Worm (Caenorhabditis elegans) whole organism, early embryonic: ENCODE measurements around the gene lgc-11.

Experiments used
- B0310.2 ChIP-seq: sonication (generic microtip); optimal IDR thresholded peaks from 2 replicates; lab custom pipeline; 2016; ENCODE audit warnings: mild to moderate bottlenecking, missing genetic modification characterization, missing compliant biosample characterization
- F13C5.2 ChIP-seq: sonication (generic microtip); optimal IDR thresholded peaks from 2 replicates; lab custom pipeline; 2017; ENCODE audit warnings: mild to moderate bottlenecking, missing genetic modification characterization, inconsistent platforms, missing compliant biosample characterization
- aly-1 ChIP-seq: sonication (generic microtip); optimal IDR thresholded peaks from 2 replicates; lab custom pipeline; 2016; ENCODE audit warnings: missing genetic modification characterization, missing compliant biosample characterization
- ama-1 ChIP-seq: fragments of 150-350 bp; optimal IDR thresholded peaks from 2 replicates; lab custom pipeline; 2014
- ceh-13 ChIP-seq: fragments of 200-800 bp; sonication (Bioruptor generic); optimal IDR thresholded peaks from 2 replicates; lab custom pipeline; 2018; ENCODE audit warnings: mild to moderate bottlenecking, missing genetic modification characterization, missing compliant biosample characterization
- ceh-36 ChIP-seq: sonication (generic microtip); optimal IDR thresholded peaks from 2 replicates; lab custom pipeline; 2016; ENCODE audit warnings: missing genetic modification characterization, inconsistent platforms, missing compliant biosample characterization
- ets-7 ChIP-seq: sonication (generic microtip); optimal IDR thresholded peaks from 2 replicates; lab custom pipeline; 2016; ENCODE audit warnings: missing genotype, missing genetic modification characterization, missing compliant biosample characterization
- flt-1 ChIP-seq: fragments of 200-800 bp; sonication (Bioruptor generic); IDR thresholded peaks from 2 replicates; pipeline ENCODE4 v1.3.6; 2022; ENCODE audit warnings: missing genetic modification characterization, missing compliant biosample characterization
- hmbx-1 ChIP-seq: sonication (generic microtip); optimal IDR thresholded peaks from 2 replicates; lab custom pipeline; 2016; ENCODE audit warnings: mild to moderate bottlenecking, missing genetic modification characterization, missing compliant biosample characterization
- hmg-4 ChIP-seq: fragments of 200-800 bp; sonication (Bioruptor generic); optimal IDR thresholded peaks from 2 replicates; lab custom pipeline; 2018; ENCODE audit warnings: mild to moderate bottlenecking, missing genetic modification characterization, missing compliant biosample characterization
- hnd-1 ChIP-seq: sonication (generic microtip); optimal IDR thresholded peaks from 2 replicates; lab custom pipeline; 2016; ENCODE audit warnings: missing genetic modification characterization, missing compliant biosample characterization
- pes-1 ChIP-seq: fragments of 200-800 bp; sonication (Bioruptor generic); IDR thresholded peaks from 2 replicates; pipeline ENCODE4 v1.3.6; 2022; ENCODE audit warnings: missing genetic modification reagents, missing genetic modification characterization, missing compliant biosample characterization
- scrt-1 ChIP-seq: fragments of 200-800 bp; sonication (Bioruptor generic); IDR thresholded peaks from 2 replicates; pipeline ENCODE4 v1.3.6; 2022; ENCODE audit warnings: missing genetic modification characterization, missing compliant biosample characterization
- sea-1 ChIP-seq: fragments of 200-800 bp; sonication (Bioruptor generic); conservative IDR thresholded peaks from 2 replicates; pipeline ENCODE4 v1.3.6; 2022; ENCODE audit warnings: missing genetic modification characterization, missing compliant biosample characterization
- tbx-11 ChIP-seq: fragments of 200-800 bp; sonication (Bioruptor generic); IDR thresholded peaks from 2 replicates; pipeline ENCODE4 v1.3.6; 2022; ENCODE audit warnings: missing genetic modification characterization, missing compliant biosample characterization
- tbx-37 ChIP-seq: fragments of 200-800 bp; sonication (Bioruptor generic); conservative IDR thresholded peaks from 2 replicates; pipeline ENCODE4 v1.3.6; 2022; ENCODE audit warnings: missing genetic modification reagents, missing genetic modification characterization, missing compliant biosample characterization
- tra-4 ChIP-seq: sonication (generic microtip); optimal IDR thresholded peaks from 2 replicates; lab custom pipeline; 2017; ENCODE audit warnings: missing genetic modification characterization, missing compliant biosample characterization

lgc-11 gene

DNA sequence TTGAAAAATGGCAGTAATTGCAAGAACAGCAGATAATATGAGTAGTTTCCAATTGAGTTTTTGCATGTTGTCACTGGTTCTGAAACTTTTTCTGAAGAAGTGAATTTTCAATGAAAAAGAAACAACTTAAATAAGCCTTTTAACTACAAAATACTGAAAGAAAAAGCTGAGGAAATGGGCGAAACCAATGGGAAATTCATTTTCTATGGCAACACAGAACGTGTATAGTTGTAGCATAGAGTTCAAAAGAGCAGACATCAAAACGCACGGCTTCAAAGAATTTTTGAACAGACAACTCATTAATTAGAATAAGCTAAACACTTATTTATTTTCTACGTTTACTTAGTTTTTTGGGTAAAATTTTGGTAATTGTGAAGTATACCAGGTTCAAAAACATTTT is 13.4 kb downstream of the lgc-11 start, which contains the start of gene F48E3.2:
F48E3.2 (minus strand) TSS at position 101 of the 400 bp plus-strand sequence.
- TF ChIP-seq hmg-4 (GFP tag; lab: Kevin White, UChicago) (no peak), sea-1 (GFP tag; lab: Robert Waterston, UW) (no peak), tra-4 (tag; lab: Kevin White, UChicago) (no peak)

DNA sequence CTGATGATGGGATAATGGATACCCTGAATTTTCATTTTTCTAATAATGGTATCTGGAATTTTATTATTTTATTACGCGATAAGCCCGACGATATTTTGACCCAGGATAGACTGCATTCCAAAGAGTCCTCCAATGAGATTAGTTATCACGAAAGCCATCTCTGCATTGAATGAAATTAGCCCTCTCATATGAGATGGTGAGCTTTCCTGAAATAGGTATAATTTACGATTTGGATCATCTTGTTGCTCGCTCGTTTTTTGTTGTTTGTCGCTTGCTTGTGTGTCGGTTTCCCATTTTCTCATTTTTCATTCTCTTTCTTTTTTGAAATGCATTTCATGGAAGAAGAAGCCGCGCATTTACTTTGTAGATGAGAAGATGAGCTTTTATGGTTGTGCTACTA is 14.9 kb downstream of the lgc-11 start:
- TF ChIP-seq hnd-1 (tag; lab: Kevin White, UChicago) (no peak), tbx-11 (no peak), tra-4 (tag; lab: Kevin White, UChicago) (no peak)

DNA sequence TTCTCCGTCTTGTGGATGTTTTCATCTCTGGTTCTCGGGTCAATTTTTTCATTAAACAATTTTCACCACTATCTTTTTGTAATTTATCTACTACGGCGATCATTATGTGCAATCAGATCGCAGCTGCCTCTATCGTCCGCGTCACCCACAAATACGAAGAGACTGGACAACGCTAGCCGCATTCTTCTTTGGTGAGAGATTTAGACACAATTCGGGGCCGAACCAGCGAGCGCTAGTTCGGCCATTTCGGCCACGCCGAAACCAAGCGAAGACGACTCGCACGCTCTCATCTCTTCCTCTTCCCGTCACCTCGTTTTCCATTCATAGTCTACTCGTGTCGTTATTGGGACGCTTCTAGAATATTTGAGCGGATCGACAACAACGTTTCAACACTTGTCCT is 20.7 kb downstream of the lgc-11 start, which contains the start of gene gly-12:
gly-12 (plus strand) TSS at position 117 of the 400 bp plus-strand sequence.
- TF ChIP-seq aly-1 (tag; lab: Kevin White, UChicago), result peak; percentile 17
- no peak for TF ChIP-seq scrt-1 (GFP tag; lab: Robert Waterston, UW)
- no peak for TF ChIP-seq F13C5.2
- TF ChIP-seq ceh-36, result no peak
- no peak for TF ChIP-seq ama-1 (lab: Kevin White, UChicago)
- TF ChIP-seq ets-7 (tag; lab: Kevin White, UChicago), result no peak
- peak; percentile 69 for TF ChIP-seq hmg-4 (GFP tag; lab: Kevin White, UChicago)
- no peak for TF ChIP-seq tbx-37
- no peak for TF ChIP-seq sea-1 (GFP tag; lab: Robert Waterston, UW)

DNA sequence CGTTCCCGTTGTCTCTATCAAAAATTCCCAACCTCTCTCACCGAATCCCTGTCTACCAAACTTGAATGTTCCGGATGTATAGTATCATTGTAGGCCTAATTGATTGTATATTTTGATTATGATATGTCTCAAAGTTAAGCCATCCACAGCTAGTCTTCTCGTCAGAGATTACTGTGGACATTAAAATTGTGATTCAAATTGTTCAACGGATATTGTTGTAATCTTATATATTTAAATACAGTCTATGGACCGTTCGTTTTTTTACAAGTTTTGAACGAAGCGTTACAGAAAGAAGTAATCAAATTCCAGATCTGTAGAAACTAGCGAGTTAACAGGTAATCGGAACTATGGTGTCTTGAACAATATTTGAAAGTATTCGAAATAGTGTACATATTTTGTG is 25.7 kb downstream of the lgc-11 start, which contains the start of gene F48E3.9:
F48E3.9 (plus strand) TSS at position 301 of the 400 bp plus-strand sequence.
- TF ChIP-seq ets-7 (tag; lab: Kevin White, UChicago) (no peak), tbx-37 (no peak)

DNA sequence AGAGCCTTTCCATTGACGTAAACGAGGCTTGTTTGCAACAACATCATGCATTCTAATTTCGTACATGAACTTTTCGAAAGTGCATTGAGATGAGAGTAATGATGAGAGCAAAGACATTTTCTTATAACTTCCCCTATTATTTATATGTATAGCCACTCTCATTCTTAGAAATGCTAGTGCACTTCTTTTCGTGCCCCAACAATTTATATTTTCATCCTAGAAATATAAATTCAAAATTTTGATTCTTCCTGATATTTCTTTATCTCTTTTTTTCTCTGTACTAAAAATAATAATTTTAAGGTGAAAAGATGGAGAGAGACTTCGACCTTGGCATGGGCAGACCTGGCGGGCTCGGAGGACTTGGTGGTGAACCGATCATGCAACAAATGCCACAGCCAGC is 27.5 kb downstream of the lgc-11 start, which contains the start of gene mek-1:
mek-1 (plus strand) TSS at position 301 of the 400 bp plus-strand sequence.
- TF ChIP-seq B0310.2 (no peak), ceh-13 (GFP tag; lab: Kevin White, UChicago) (no peak), hmg-4 (GFP tag; lab: Kevin White, UChicago) (no peak), tra-4 (tag; lab: Kevin White, UChicago) (no peak), F13C5.2 (no peak), pes-1 (GFP tag; lab: Robert Waterston, UW) (no peak), aly-1 (tag; lab: Kevin White, UChicago) (no peak), ceh-36 (no peak), hmbx-1 (tag; lab: Kevin White, UChicago) (no peak)

DNA sequence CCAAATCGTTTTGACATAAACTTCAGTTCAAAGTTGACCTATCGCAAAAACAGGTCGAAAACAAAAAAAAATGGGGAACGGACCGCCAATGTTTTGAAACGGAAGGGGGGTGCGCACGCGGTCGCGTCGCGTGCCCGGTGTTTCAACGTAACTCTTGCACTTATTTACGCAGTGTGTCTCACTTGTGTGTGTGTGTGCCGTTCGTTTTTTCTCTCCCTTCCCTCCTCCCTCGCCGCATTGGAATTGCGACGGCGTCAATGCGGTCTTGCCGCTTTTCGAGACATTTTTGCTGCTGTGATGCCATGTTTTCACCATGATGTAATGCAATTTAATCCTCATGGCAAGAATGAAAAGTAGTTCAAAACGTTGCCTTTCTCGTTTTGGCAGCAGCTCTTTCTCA is 28.0 kb downstream of the lgc-11 start:
- TF ChIP-seq hmg-4 (GFP tag; lab: Kevin White, UChicago) (peak; percentile 39), ets-7 (tag; lab: Kevin White, UChicago) (peak; percentile 61), ama-1 (lab: Kevin White, UChicago) (no peak), ceh-36 (peak; percentile 28), tbx-11 (0 out of 2 replicates have a peak, but pooled peaks have one; percentile 46)

DNA sequence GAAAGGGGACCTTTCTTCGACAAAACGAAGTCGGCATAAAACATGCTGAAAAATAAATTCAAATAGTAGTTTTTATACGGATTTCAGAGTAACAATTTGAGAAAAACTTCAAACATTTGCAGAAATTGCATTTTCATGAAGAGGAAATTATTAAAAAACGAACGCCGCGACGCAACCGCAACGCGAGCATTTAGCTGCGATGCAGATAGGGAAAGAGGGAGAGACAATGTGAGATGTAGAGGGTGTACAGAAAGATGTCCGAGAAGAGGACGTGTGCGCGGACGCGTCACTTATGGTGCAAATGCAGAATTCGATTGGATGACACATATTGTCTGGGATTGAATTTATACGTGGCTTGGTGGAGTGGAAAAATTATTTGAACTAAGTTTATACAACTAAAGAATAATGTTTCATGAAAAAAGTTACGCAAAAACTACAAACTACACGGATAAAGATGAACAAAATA is 31.4 kb downstream of the lgc-11 start, which contains the start of gene coh-1:
coh-1 (minus strand) TSS at position 51 of the 466 bp plus-strand sequence.
- TF ChIP-seq aly-1 (tag; lab: Kevin White, UChicago) (no peak), F13C5.2 (peak; percentile 40), B0310.2 (no peak)

DNA sequence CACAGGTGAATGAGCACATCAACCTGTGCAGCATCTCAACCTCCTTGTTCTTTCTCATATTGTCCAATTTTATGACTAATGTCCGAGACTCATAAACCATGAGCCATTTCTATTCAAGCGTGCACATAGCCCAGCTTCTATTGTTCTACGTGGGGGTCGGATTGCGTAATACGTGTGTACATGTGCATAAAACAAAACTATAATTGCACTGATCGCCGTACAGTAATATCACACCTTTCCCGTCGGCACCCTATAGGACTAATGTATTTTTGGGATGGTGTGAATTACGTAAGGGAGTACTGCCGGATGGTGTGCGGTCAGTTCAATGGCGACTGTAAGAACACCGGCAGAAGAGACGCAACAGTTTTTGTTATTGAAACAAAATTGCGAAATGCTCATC is 36.5 kb downstream of the lgc-11 start:
- TF ChIP-seq hmbx-1 (tag; lab: Kevin White, UChicago), result no peak
- TF ChIP-seq pes-1 (GFP tag; lab: Robert Waterston, UW), result peak; percentile 16; the same call in 1 of the 2 replicates

DNA sequence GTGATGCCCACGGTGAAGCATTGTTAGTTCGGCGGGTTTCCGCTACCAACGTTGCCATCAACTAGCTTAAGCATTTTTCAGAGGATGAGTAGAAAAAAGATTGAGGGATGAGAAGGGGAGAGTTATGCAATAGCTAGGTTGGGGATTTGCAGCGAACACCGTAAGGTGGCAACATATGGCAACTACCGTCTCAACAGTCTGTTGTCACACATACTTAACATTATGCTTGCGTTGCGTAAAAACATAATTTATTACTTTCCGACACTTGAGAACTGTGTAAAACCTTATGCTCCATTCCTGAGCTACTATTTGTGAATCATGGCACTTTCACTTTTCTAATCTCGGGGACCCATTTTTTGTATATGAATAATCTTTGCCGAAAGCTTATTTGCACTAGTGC is 39.8 kb downstream of the lgc-11 start:
- TF ChIP-seq ama-1 (lab: Kevin White, UChicago) (no peak), ceh-13 (GFP tag; lab: Kevin White, UChicago) (no peak), pes-1 (GFP tag; lab: Robert Waterston, UW) (no peak), flt-1 (no peak), hnd-1 (tag; lab: Kevin White, UChicago) (no peak), F13C5.2 (no peak), sea-1 (GFP tag; lab: Robert Waterston, UW) (no peak), ceh-36 (no peak), aly-1 (tag; lab: Kevin White, UChicago) (no peak), tbx-11 (no peak), hmbx-1 (tag; lab: Kevin White, UChicago) (no peak), ets-7 (tag; lab: Kevin White, UChicago) (no peak), B0310.2 (no peak), tra-4 (tag; lab: Kevin White, UChicago) (no peak), tbx-37 (no peak), hmg-4 (GFP tag; lab: Kevin White, UChicago) (no peak), scrt-1 (GFP tag; lab: Robert Waterston, UW) (no peak)
